Fruit fly (Drosophila melanogaster): ENCODE measurements around the gene SLIRP2.
A peak's percentile ranks its signal among the peaks of the same experiment; 100 is the strongest.

The SLIRP2 gene

dm6 chr3R:8650741-8651140 is at the start of gene SLIRP2, which contains the start of gene Mkk4 (continued):
- TF ChIP-seq sim (GFP tag; IDR thresholded peaks at IDR 0.05) (peak; percentile 98), Fer2 (tag; optimal IDR thresholded peaks at IDR 0.05) (peak; percentile 98), CG2202 (tag; optimal IDR thresholded peaks at IDR 0.05) (peak; percentile 98), gcm2 (GFP tag; optimal IDR thresholded peaks at IDR 0.05) (peak; percentile 97), CG17829 (tag; optimal IDR thresholded peaks at IDR 0.05) (peak; percentile 99), CG9437 (GFP tag; optimal IDR thresholded peaks at IDR 0.05) (peak; percentile 95), CG9727 (GFP tag; optimal IDR thresholded peaks at IDR 0.05) (peak; percentile 99), wor (GFP tag; IDR thresholded peaks at IDR 0.05) (peak; percentile 98), CG9609 (GFP tag; optimal IDR thresholded peaks at IDR 0.05) (peak; percentile 99), esg (GFP tag; conservative IDR thresholded peaks at IDR 0.05) (peak; percentile 99), Lim3 (GFP tag; IDR thresholded peaks at IDR 0.05) (peak; percentile 96), CG2199 (GFP tag; IDR thresholded peaks at IDR 0.05) (peak; percentile 99), Camta (GFP tag; optimal IDR thresholded peaks at IDR 0.05) (peak; percentile 99), Tbp (GFP tag; optimal IDR thresholded peaks at IDR 0.05) (no peak), CG2129 (GFP tag; IDR thresholded peaks at IDR 0.05; ENCODE audit: partially characterized antibody) (peak; percentile 77), hth (optimal IDR thresholded peaks at IDR 0.05) (no peak), jumu (GFP tag; optimal IDR thresholded peaks at IDR 0.05) (peak; percentile 99), Trl (optimal IDR thresholded peaks at IDR 0.05) (no peak), Trl (GFP tag; optimal IDR thresholded peaks at IDR 0.05) (peak; percentile 99), br (optimal IDR thresholded peaks at IDR 0.05) (no peak), CG6683 (GFP tag; optimal IDR thresholded peaks at IDR 0.05) (peak; percentile 96), Lhr (GFP tag; optimal IDR thresholded peaks at IDR 0.05) (peak; percentile 97), H15 (GFP tag; IDR thresholded peaks at IDR 0.05) (peak; percentile 99), sob (GFP tag; IDR thresholded peaks at IDR 0.05) (peak; percentile 99), CG7963 (GFP tag; IDR thresholded peaks at IDR 0.05; ENCODE audit: partially characterized antibody) (peak; percentile 82), CG33213 (GFP tag; optimal IDR thresholded peaks at IDR 0.05) (peak; percentile 99), Stat92E (GFP tag; optimal IDR thresholded peaks at IDR 0.05) (peak in 1 of 3 experiments; percentile 95), CG31365 (tag; optimal IDR thresholded peaks at IDR 0.05) (peak; percentile 89), gem (tag; optimal IDR thresholded peaks at IDR 0.05) (peak; percentile 100), Oaz (GFP tag; IDR thresholded peaks at IDR 0.05) (peak; percentile 99), inv (GFP tag; IDR thresholded peaks at IDR 0.05; ENCODE audit: partially characterized antibody) (peak; percentile 80), klu (GFP tag; IDR thresholded peaks at IDR 0.05) (peak; percentile 98), crol (GFP tag; IDR thresholded peaks at IDR 0.05) (peak; percentile 81), Dip2 (GFP tag; IDR thresholded peaks at IDR 0.05) (peak; percentile 78), CG8359 (GFP tag; optimal IDR thresholded peaks at IDR 0.05; ENCODE audit: borderline replicate concordance) (peak; percentile 93), mam (GFP tag; optimal IDR thresholded peaks at IDR 0.05) (peak; percentile 99), CG13894 (tag; optimal IDR thresholded peaks at IDR 0.05) (peak; percentile 98), ara (GFP tag; IDR thresholded peaks at IDR 0.05) (peak; percentile 98), CG8089 (GFP tag; optimal IDR thresholded peaks at IDR 0.05) (peak; percentile 99), CG1792 (GFP tag; optimal IDR thresholded peaks at IDR 0.05) (peak; percentile 97), CG15269 (tag; optimal IDR thresholded peaks at IDR 0.05) (peak; percentile 99), Elba2 (GFP tag; optimal IDR thresholded peaks at IDR 0.05) (peak; percentile 95), Ssrp (tag; optimal IDR thresholded peaks at IDR 0.05) (peak; percentile 99), CG1233 (GFP tag; optimal IDR thresholded peaks at IDR 0.05) (peak; percentile 98), Sry-δ (GFP tag; optimal IDR thresholded peaks at IDR 0.05) (peak; percentile 99), CG33557 (GFP tag; optimal IDR thresholded peaks at IDR 0.05) (peak; percentile 99), dmrt11E (tag; optimal IDR thresholded peaks at IDR 0.05) (peak; percentile 99), CG4730 (GFP tag; IDR thresholded peaks at IDR 0.05) (peak; percentile 99), C15 (GFP tag; IDR thresholded peaks at IDR 0.05) (peak; percentile 99), bbx (GFP tag; IDR thresholded peaks at IDR 0.05; ENCODE audit: partially characterized antibody) (peak; percentile 87), CG7271 (tag; optimal IDR thresholded peaks at IDR 0.05) (peak; percentile 97), hb (GFP tag; IDR thresholded peaks at IDR 0.05; ENCODE audit: partially characterized antibody) (peak; percentile 91)

All from whole organism, embryonic.